Worm (Caenorhabditis elegans): Measurements from ENCODE around the gene gei-4.
A peak's percentile ranks its signal among the peaks of the same experiment; 100 is the strongest.

gei-4 gene

DNA sequence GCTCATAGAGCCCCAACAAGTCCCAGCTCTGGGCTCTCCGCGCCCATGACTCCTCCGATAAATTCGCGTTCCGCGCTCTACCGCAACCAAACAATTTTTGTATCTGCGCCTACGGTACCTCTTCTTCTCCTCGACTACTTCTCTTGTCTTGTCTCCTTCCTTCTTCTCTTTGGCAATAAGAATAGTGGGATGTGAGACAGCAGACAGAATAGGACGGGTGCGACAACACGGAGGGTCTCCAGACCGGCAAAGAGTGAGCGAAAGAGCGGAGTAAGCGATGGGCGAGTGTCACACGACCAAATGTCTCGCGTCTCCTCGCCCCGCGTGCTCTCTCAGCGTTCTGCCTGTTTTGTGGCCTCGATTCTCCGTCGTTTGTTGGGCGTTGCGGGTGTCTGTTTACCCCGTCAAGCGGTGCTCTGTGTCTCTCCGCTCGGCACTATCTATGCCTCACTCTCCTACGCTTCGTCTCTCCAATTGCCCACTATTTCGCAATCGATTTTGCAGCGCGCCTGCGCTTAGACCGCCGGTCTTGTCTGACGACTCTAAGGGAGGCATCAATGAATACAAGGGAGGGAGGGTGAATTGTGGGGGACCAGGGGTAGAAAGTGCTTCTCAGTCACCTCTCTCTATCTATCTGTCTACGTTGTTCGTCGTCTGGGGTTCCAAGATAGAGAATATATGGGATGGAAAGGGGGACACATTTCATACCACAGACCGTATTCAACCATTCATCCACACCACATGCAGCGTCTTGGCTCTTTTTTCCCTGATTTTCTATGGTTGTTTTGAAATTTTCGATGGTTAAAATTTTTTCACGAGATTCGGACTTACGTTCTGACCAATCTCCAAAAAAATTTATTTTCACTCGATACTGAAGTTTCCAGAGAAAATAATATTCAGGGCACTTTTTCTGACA, at the start of gene gei-4:
gei-4 (minus strand) TSS at position 256 of the 916 bp plus-strand sequence.
- TF ChIP-seq nhr-20 (tag; optimal IDR thresholded peaks at IDR 0.05) (peak; percentile 92), nhr-11 (tag; optimal IDR thresholded peaks at IDR 0.05) (peak; percentile 77), lir-3 (tag; optimal IDR thresholded peaks at IDR 0.05; ENCODE audit: poor library complexity) (peak; percentile 68), efl-3 (GFP tag; optimal IDR thresholded peaks at IDR 0.05) (no peak), blmp-1 (tag; optimal IDR thresholded peaks at IDR 0.05) (peak; percentile 65), jun-1 (tag; optimal IDR thresholded peaks at IDR 0.05) (peak; percentile 92), fkh-8 (tag; optimal IDR thresholded peaks at IDR 0.05) (peak; percentile 93), rnt-1 (tag; optimal IDR thresholded peaks at IDR 0.05) (peak; percentile 71), zag-1 (tag; optimal IDR thresholded peaks at IDR 0.05) (no peak), dsc-1 (tag; optimal IDR thresholded peaks at IDR 0.05) (peak; percentile 89), F16B12.6 (tag; optimal IDR thresholded peaks at IDR 0.05) (no peak), egl-13 (tag; optimal IDR thresholded peaks at IDR 0.05) (peak; percentile 88), lin-35 (GFP tag; optimal IDR thresholded peaks at IDR 0.05) (peak; percentile 65 to 79), C16A3.4 (tag; optimal IDR thresholded peaks at IDR 0.05) (peak; percentile 9), lin-15B (tag; optimal IDR thresholded peaks at IDR 0.05) (no peak), hpl-2 (GFP tag; optimal IDR thresholded peaks at IDR 0.05) (no peak), nhr-237 (tag; optimal IDR thresholded peaks at IDR 0.05) (peak; percentile 78), unc-98 (GFP tag; IDR thresholded peaks at IDR 0.05) (no peak), ceh-63 (GFP tag; optimal IDR thresholded peaks at IDR 0.05) (no peak), nhr-47 (tag; optimal IDR thresholded peaks at IDR 0.05) (peak; percentile 96), nhr-85 (tag) (peak; percentile 95), nhr-76 (tag; optimal IDR thresholded peaks at IDR 0.05) (peak; percentile 21), aha-1 (tag; optimal IDR thresholded peaks at IDR 0.05) (peak; percentile 26), tbx-2 (tag; optimal IDR thresholded peaks at IDR 0.05) (peak; percentile 95), unc-86 (tag; optimal IDR thresholded peaks at IDR 0.05) (peak; percentile 94), dpl-1 (GFP tag; optimal IDR thresholded peaks at IDR 0.05) (peak; percentile 47 to 64 (median 60)), lsy-2 (tag; optimal IDR thresholded peaks at IDR 0.05) (peak; percentile 65 to 79), tlp-1 (tag; optimal IDR thresholded peaks at IDR 0.05) (no peak), mab-9 (GFP tag; IDR thresholded peaks at IDR 0.05) (peak; percentile 82), skn-1 (tag; optimal IDR thresholded peaks at IDR 0.05) (peak; percentile 65), elt-3 (tag; optimal IDR thresholded peaks at IDR 0.05) (peak in 1 of 6 experiments; percentile 66), nhr-84 (tag; optimal IDR thresholded peaks at IDR 0.05) (no peak), pax-3 (tag; optimal IDR thresholded peaks at IDR 0.05) (peak; percentile 86), nhr-71 (tag; optimal IDR thresholded peaks at IDR 0.05) (peak; percentile 97), zip-4 (GFP tag; optimal IDR thresholded peaks at IDR 0.05) (peak; percentile 98), lin-39 (tag; optimal IDR thresholded peaks at IDR 0.05) (no peak), nhr-28 (tag; optimal IDR thresholded peaks at IDR 0.05) (no peak), ztf-4 (tag; optimal IDR thresholded peaks at IDR 0.05) (peak; percentile 68), vab-15 (tag; optimal IDR thresholded peaks at IDR 0.05) (no peak), ceh-8 (GFP tag; optimal IDR thresholded peaks at IDR 0.05) (peak; percentile 64), unc-62 (GFP tag; optimal IDR thresholded peaks at IDR 0.05) (no peak), lin-13 (GFP tag; optimal IDR thresholded peaks at IDR 0.05) (peak; percentile 87), efl-1 (optimal IDR thresholded peaks at IDR 0.05) (peak; percentile 84 to 96), efl-1 (GFP tag; optimal IDR thresholded peaks at IDR 0.05 in 1 of 2) (peak; percentile 53 to 96), xbp-1 (tag; optimal IDR thresholded peaks at IDR 0.05) (peak; percentile 85), grh-1 (GFP tag; IDR thresholded peaks at IDR 0.05) (peak; percentile 57), ztf-11 (tag; optimal IDR thresholded peaks at IDR 0.05) (peak in 1 of 2 experiments; percentile 84), ama-1 (optimal IDR thresholded peaks at IDR 0.05) (peak; percentile 74), hlh-4 (tag; optimal IDR thresholded peaks at IDR 0.05) (peak; percentile 51), hlh-17 (GFP tag; optimal IDR thresholded peaks at IDR 0.05; ENCODE audit: borderline replicate concordance) (no peak), fkh-4 (tag; optimal IDR thresholded peaks at IDR 0.05; ENCODE audit: borderline replicate concordance) (peak; percentile 38)
